Worm (Caenorhabditis elegans) whole organism, late embryonic: ENCODE data around the gene F21C10.6.
A peak's percentile ranks its signal among the peaks of the same experiment; 100 is the strongest.

Source experiments
- C38D4.7 ChIP-seq: fragments of 200-800 bp; sonication (Bioruptor generic); optimal IDR thresholded peaks from 2 replicates; lab custom pipeline; 2018; ENCODE audit warnings: mild to moderate bottlenecking, missing genetic modification characterization, moderate library complexity, missing compliant biosample characterization
- F13H6.1 ChIP-seq: sonication (generic microtip); optimal IDR thresholded peaks from 2 replicates; lab custom pipeline; 2016; ENCODE audit warnings: missing genetic modification characterization, missing compliant biosample characterization
- K02D7.2 ChIP-seq: sonication (generic microtip); optimal IDR thresholded peaks from 2 replicates; lab custom pipeline; 2017; ENCODE audit warnings: mild to moderate bottlenecking, missing genetic modification characterization, missing compliant biosample characterization
- K09A11.1 ChIP-seq: sonication (generic microtip); optimal IDR thresholded peaks from 2 replicates; lab custom pipeline; 2017; ENCODE audit warnings: antibody characterized with exemption, mild to moderate bottlenecking, missing genetic modification characterization, missing compliant biosample characterization; ENCODE audit not compliant: insufficient read depth
- T23F11.4 ChIP-seq: fragments of 200-800 bp; sonication (Bioruptor generic); optimal IDR thresholded peaks from 2 replicates; lab custom pipeline; 2018; ENCODE audit warnings: mild to moderate bottlenecking, missing genetic modification characterization, missing compliant biosample characterization
- Y22D7AL.16 ChIP-seq: sonication (generic microtip); optimal IDR thresholded peaks from 2 replicates; lab custom pipeline; 2016; ENCODE audit warnings: missing genetic modification characterization, missing compliant biosample characterization
- ama-1 ChIP-seq: fragments of 150-350 bp; optimal IDR thresholded peaks from 2 replicates; lab custom pipeline; 2014
- ceh-14 ChIP-seq: sonication (generic microtip); optimal IDR thresholded peaks from 2 replicates; lab custom pipeline; 2016; ENCODE audit warnings: missing genotype, missing genetic modification characterization, missing compliant biosample characterization
- ceh-18 ChIP-seq: sonication (generic microtip); optimal IDR thresholded peaks from 2 replicates; lab custom pipeline; 2016; ENCODE audit warnings: missing genetic modification characterization, missing compliant biosample characterization
- ceh-2 ChIP-seq: sonication (generic microtip); optimal IDR thresholded peaks from 2 replicates; lab custom pipeline; 2016; ENCODE audit warnings: missing genotype, missing genetic modification characterization, missing compliant biosample characterization
- ceh-22 ChIP-seq: sonication (generic microtip); optimal IDR thresholded peaks from 2 replicates; lab custom pipeline; 2017; ENCODE audit warnings: missing biosample characterization, missing genetic modification characterization
- ceh-30 ChIP-seq: fragments of 150-350 bp; optimal IDR thresholded peaks from 2 replicates; lab custom pipeline; 2014; ENCODE audit warnings: missing biosample characterization, missing genetic modification characterization
- ceh-31 ChIP-seq: sonication (generic microtip); optimal IDR thresholded peaks from 2 replicates; lab custom pipeline; 2016; ENCODE audit warnings: missing genetic modification characterization, missing compliant biosample characterization
- ceh-34 ChIP-seq: sonication (generic microtip); optimal IDR thresholded peaks from 2 replicates; lab custom pipeline; 2016; ENCODE audit warnings: mild to moderate bottlenecking, missing genetic modification characterization, missing compliant biosample characterization
- ceh-9 ChIP-seq: sonication (generic microtip); optimal IDR thresholded peaks from 2 replicates; lab custom pipeline; 2016; ENCODE audit warnings: mild to moderate bottlenecking, missing genetic modification characterization, inconsistent platforms, missing compliant biosample characterization
- dmd-4 ChIP-seq: sonication (generic microtip); optimal IDR thresholded peaks from 2 replicates; lab custom pipeline; 2016; ENCODE audit warnings: borderline replicate concordance, missing genetic modification characterization, missing compliant biosample characterization
- dve-1 ChIP-seq: sonication (generic microtip); optimal IDR thresholded peaks from 2 replicates; lab custom pipeline; 2017; ENCODE audit warnings: antibody characterized with exemption, mild to moderate bottlenecking, missing genetic modification characterization, missing compliant biosample characterization
- elt-2 ChIP-seq: sonication (generic microtip); optimal IDR thresholded peaks from 2 replicates; lab custom pipeline; 2016; ENCODE audit warnings: missing genetic modification reagents, missing genetic modification characterization, missing compliant biosample characterization
- elt-4 ChIP-seq: sonication (generic microtip); optimal IDR thresholded peaks from 2 replicates; lab custom pipeline; 2016; ENCODE audit warnings: missing genetic modification characterization, missing compliant biosample characterization
- ets-4 ChIP-seq: sonication (generic microtip); optimal IDR thresholded peaks from 2 replicates; lab custom pipeline; 2016; ENCODE audit warnings: missing genetic modification characterization, missing compliant biosample characterization
- eyg-1 ChIP-seq: sonication (generic microtip); optimal IDR thresholded peaks from 2 replicates; lab custom pipeline; 2016; ENCODE audit warnings: missing genotype, missing genetic modification characterization, missing compliant biosample characterization
- fkh-10 ChIP-seq: fragments of 150-350 bp; optimal IDR thresholded peaks from 2 replicates; lab custom pipeline; 2014; ENCODE audit warnings: missing biosample characterization, missing genetic modification reagents, missing genetic modification characterization
- hlh-8 ChIP-seq: sonication (generic microtip); optimal IDR thresholded peaks from 2 replicates; lab custom pipeline; 2016; ENCODE audit warnings: missing genotype, missing genetic modification characterization, missing compliant biosample characterization
- lim-6 ChIP-seq: sonication (generic microtip); optimal IDR thresholded peaks from 2 replicates; lab custom pipeline; 2016; ENCODE audit warnings: missing genetic modification characterization, missing compliant biosample characterization
- madf-2 ChIP-seq: sonication (generic microtip); optimal IDR thresholded peaks from 2 replicates; lab custom pipeline; 2017; ENCODE audit warnings: missing genetic modification characterization, missing compliant biosample characterization
- nhr-11 ChIP-seq: fragments of 150-350 bp; optimal IDR thresholded peaks from 2 replicates; lab custom pipeline; 2014; ENCODE audit warnings: missing biosample characterization, missing genetic modification characterization
- npax-4 ChIP-seq: sonication (generic microtip); optimal IDR thresholded peaks from 2 replicates; lab custom pipeline; 2016; ENCODE audit warnings: missing genetic modification characterization, missing compliant biosample characterization
- pag-3 ChIP-seq: sonication (generic microtip); optimal IDR thresholded peaks from 2 replicates; lab custom pipeline; 2016; ENCODE audit warnings: missing compliant biosample characterization, missing genetic modification characterization, borderline replicate concordance
- pat-9 ChIP-seq: fragments of 200-800 bp; sonication (Bioruptor generic); optimal IDR thresholded peaks from 2 replicates; lab custom pipeline; 2018; ENCODE audit warnings: mild to moderate bottlenecking, missing genetic modification characterization, moderate library complexity, missing compliant biosample characterization
- pqm-1 ChIP-seq: sonication (generic microtip); optimal IDR thresholded peaks from 2 replicates; lab custom pipeline; 2016; ENCODE audit warnings: missing genetic modification characterization, missing compliant biosample characterization
- pros-1 ChIP-seq: fragments of 150-350 bp; optimal IDR thresholded peaks from 2 replicates; lab custom pipeline; 2014; ENCODE audit warnings: missing biosample characterization, missing genetic modification reagents, missing genetic modification characterization
- sdc-2 ChIP-seq: sonication (generic microtip); optimal IDR thresholded peaks from 2 replicates; lab custom pipeline; 2016; ENCODE audit warnings: missing genotype, missing genetic modification characterization, missing compliant biosample characterization
- sox-4 ChIP-seq: sonication (generic microtip); optimal IDR thresholded peaks from 2 replicates; lab custom pipeline; 2017; ENCODE audit warnings: mild to moderate bottlenecking, missing genetic modification characterization, inconsistent platforms, missing compliant biosample characterization
- tbx-2 ChIP-seq: sonication (generic microtip); optimal IDR thresholded peaks from 2 replicates; lab custom pipeline; 2016; ENCODE audit warnings: missing genetic modification characterization, missing compliant biosample characterization
- unc-3 ChIP-seq, 2 experiments: fragments of 200-800 bp in 1 of 2; sonication (Bioruptor generic) in 1 of 2; sonication (generic microtip) in 1 of 2; conservative IDR thresholded peaks in 1 of 2; optimal IDR thresholded peaks in 1 of 2; 2 replicates each; pipeline versions ENCODE4 v1.3.6 to Lab custom; 2016 to 2022; ENCODE audit warnings: missing compliant biosample characterization in 2 of 2, missing genetic modification characterization in 2 of 2, missing genetic modification reagents in 1 of 2
- unc-55 ChIP-seq: sonication (generic microtip); optimal IDR thresholded peaks from 2 replicates; lab custom pipeline; 2017; ENCODE audit warnings: missing biosample characterization, missing genetic modification reagents, missing genetic modification characterization
- ztf-16 ChIP-seq: sonication (generic microtip); optimal IDR thresholded peaks from 2 replicates; lab custom pipeline; 2017; ENCODE audit warnings: missing genetic modification characterization, missing compliant biosample characterization

Gene F21C10.6

DNA sequence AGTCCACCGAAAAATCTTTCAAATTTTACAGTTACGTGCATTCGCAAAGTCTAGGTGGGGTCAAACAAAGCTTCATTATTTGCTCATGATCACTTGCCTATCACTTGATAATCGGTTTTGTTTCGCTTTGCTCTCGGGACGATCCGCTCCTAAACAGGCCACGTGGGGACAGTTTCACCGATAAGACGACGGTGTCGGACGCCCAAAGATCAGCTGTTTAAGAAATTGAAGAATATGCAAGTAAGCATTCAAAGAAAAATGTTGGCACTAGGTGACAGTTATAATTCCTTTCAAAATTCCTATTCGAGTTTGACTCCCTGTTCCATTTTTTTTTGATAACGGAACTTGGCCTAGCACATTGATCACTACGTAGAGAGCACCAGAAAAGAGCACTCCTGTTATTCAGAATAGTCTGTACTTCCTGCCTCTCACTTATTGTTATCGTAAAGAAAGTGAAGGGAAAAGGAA lies 44.3 kb upstream of the F21C10.6 start:
- peak; percentile 44 for TF ChIP-seq elt-2 (tag; lab: Kevin White, UChicago)
- TF ChIP-seq K09A11.1 = no peak
- TF ChIP-seq, all 69 proteins: peak for 1

DNA sequence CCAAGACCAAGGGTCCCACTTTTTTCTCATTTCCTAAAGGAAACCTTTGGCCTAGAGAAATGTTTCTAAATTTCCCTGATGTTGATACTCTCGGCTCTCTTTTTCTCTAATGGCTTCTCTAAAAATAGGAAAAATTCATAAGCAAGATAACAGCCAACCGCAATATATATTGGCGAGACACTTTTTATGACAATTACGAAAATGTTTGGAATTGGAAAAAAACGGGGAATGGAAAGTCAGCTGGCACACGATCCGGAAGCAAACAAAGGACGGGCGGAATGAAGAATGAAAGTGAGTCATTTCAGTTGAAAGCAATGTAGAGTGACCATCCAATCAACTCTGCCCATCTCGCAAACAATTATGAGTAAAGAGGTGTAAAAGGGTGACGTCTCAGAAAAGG lies 42.9 kb upstream of the F21C10.6 start:
- TF ChIP-seq ceh-31 (tag; lab: Kevin White, UChicago) (no peak), ceh-9 (tag; lab: Kevin White, UChicago) (no peak), ztf-16 (tag; lab: Kevin White, UChicago) (no peak), ceh-34 (tag; lab: Kevin White, UChicago) (no peak)
- TF ChIP-seq, all 69 proteins: peak for 0

DNA sequence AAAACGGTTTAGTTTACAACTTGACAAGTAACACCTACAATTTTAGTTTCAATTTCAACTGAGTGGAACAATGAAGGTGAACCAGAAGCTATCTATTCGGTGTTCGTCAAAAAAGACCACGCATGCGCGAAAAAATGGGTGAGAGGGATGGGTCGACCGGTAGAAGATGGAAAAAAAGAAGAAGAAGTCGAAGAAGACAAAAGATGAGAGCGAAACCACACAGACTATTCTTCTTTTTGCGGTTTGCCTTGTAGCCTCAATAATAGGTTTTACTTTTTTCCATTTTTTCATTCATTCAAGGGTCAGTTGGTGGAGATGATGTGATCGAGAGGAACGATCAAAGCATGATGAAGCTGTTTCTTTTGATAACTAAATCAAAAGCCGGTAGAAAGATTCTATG lies 41.9 kb upstream of the F21C10.6 start:
- no peak for TF ChIP-seq madf-2 (tag; lab: Kevin White, UChicago)
- TF ChIP-seq ceh-31 (tag; lab: Kevin White, UChicago) = no peak
- TF ChIP-seq dve-1 = no peak
- TF ChIP-seq sdc-2 (tag; lab: Kevin White, UChicago) = no peak
- no peak for TF ChIP-seq ceh-30 (tag; lab: Kevin White, UChicago)
- TF ChIP-seq ceh-2 (tag; lab: Kevin White, UChicago) = no peak
- TF ChIP-seq ets-4 (tag; lab: Kevin White, UChicago) = no peak
- TF ChIP-seq ceh-18 (tag; lab: Kevin White, UChicago) = no peak
- no peak for TF ChIP-seq hlh-8 (tag; lab: Kevin White, UChicago)
- TF ChIP-seq C38D4.7 (GFP tag; lab: Kevin White, UChicago) = no peak
- no peak for TF ChIP-seq unc-3 (GFP tag; conservative IDR thresholded peaks at IDR 0.05; lab: Robert Waterston, UW)
- no peak for TF ChIP-seq unc-3 (tag; optimal IDR thresholded peaks at IDR 0.05; lab: Kevin White, UChicago)
- no peak for TF ChIP-seq K02D7.2
- no peak for TF ChIP-seq fkh-10 (GFP tag; lab: Kevin White, UChicago)
- TF ChIP-seq pqm-1 = no peak
- no peak for TF ChIP-seq pros-1
- no peak for TF ChIP-seq Y22D7AL.16 (tag; lab: Kevin White, UChicago)
- no peak for TF ChIP-seq ztf-16 (tag; lab: Kevin White, UChicago)
- TF ChIP-seq npax-4 (tag; lab: Kevin White, UChicago) = no peak

DNA sequence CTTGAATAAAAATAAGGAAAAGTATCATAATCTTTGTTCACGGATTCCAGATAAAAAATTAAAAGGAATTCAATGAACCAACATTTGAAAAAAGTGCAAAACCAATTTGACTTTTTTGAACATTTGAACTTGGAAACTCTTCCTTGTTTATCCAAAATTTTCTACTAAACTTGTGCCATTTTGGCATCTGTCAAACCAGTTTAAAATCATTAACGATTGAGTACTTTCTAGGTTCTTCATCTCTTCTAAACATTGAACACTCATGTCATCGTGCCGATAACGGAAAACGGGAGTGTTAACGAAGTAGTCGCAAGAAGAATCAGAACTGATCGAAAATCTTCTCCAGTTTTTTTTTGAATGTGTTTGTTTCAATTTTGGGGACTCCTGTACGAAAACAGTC lies 40.0 kb upstream of the F21C10.6 start:
- TF ChIP-seq ama-1 (lab: Kevin White, UChicago) (no peak), nhr-11 (no peak), eyg-1 (no peak), pros-1 (no peak), ceh-14 (tag; lab: Kevin White, UChicago) (no peak), T23F11.4 (no peak), F13H6.1 (tag; lab: Kevin White, UChicago) (no peak), elt-4 (no peak), sdc-2 (tag; lab: Kevin White, UChicago) (no peak), lim-6 (tag; lab: Kevin White, UChicago) (no peak), ceh-22 (tag; lab: Kevin White, UChicago) (no peak), pat-9 (no peak)

DNA sequence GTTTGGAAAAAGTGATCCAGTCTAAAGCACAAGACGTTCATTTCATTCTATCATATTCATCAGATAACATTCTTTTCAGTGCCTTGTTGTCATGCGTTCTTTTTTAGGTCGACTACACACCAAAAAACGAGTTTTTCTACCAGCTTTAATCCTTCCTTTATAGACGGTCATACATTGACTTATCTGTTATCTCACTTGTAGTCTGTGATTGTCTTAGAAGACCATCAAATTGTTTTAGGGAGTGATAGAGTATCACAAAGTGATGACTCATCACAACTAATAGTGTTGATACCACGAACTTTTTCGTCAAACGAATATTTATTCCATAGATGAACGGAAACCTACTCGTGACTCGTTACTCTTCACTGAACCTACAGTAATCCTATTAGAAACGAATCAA lies 38.4 kb upstream of the F21C10.6 start:
- TF ChIP-seq ceh-34 (tag; lab: Kevin White, UChicago) (no peak), tbx-2 (tag; lab: Kevin White, UChicago) (no peak), elt-2 (tag; lab: Kevin White, UChicago) (no peak), pag-3 (no peak), dmd-4 (tag; lab: Kevin White, UChicago) (no peak), sox-4 (tag; lab: Kevin White, UChicago) (no peak), ceh-14 (tag; lab: Kevin White, UChicago) (no peak), unc-55 (GFP tag; lab: Kevin White, UChicago) (no peak)
